Worm (Caenorhabditis elegans) whole organism, early embryonic: ENCODE results near the gene W01C8.1.

Experiments used
- aly-1 ChIP-seq: sonication (generic microtip); optimal IDR thresholded peaks from 2 replicates; lab custom pipeline; 2016; ENCODE audit warnings: missing genetic modification characterization, missing compliant biosample characterization
- ama-1 ChIP-seq: fragments of 150-350 bp; optimal IDR thresholded peaks from 2 replicates; lab custom pipeline; 2014

- TF ChIP-seq ama-1 (lab: Kevin White, UChicago) (no peak), aly-1 (peak; percentile 7)
Observed at ce11 chrX:5686065-5686464, 6.1 kb upstream of the W01C8.1 start, which contains the start of gene set-20.
